Fruit fly (Drosophila melanogaster) whole organism, embryonic: Measurements from ENCODE around the gene Snx21.
A peak's percentile ranks its signal among the peaks of the same experiment; 100 is the strongest.

ENCODE experiments used
- Ada2b ChIP-seq: fragments of 200-800 bp; sonication (Bioruptor generic); IDR thresholded peaks from 2 replicates; pipeline ENCODE4 v1.3.6; 2022; ENCODE audit warnings: missing biosample characterization, missing genetic modification characterization
- CG10366 ChIP-seq: fragments of 200-800 bp; sonication (Bioruptor generic); IDR thresholded peaks from 2 replicates; pipeline ENCODE4 v1.3.6; 2022; ENCODE audit warnings: missing biosample characterization, missing genetic modification characterization
- CG10543 ChIP-seq: fragments of 200-800 bp; sonication (Bioruptor generic); optimal IDR thresholded peaks from 3 replicates; lab custom pipeline; 2017; ENCODE audit warnings: missing biosample characterization, mild to moderate bottlenecking, missing genetic modification characterization, moderate library complexity
- CG10959 ChIP-seq: fragments of 200-800 bp; sonication (Bioruptor generic); IDR thresholded peaks from 2 replicates; pipeline ENCODE4 v1.3.6; 2022; ENCODE audit warnings: missing biosample characterization, missing genetic modification characterization
- CG12071 ChIP-seq: fragments of 200-800 bp; sonication (Bioruptor generic); optimal IDR thresholded peaks from 3 replicates; lab custom pipeline; 2018; ENCODE audit warnings: missing biosample characterization, mild to moderate bottlenecking, missing genetic modification characterization
- CG1233 ChIP-seq: fragments of 200-800 bp; sonication (Bioruptor generic); optimal IDR thresholded peaks from 4 replicates; lab custom pipeline; 2018; ENCODE audit warnings: missing biosample characterization, mild to moderate bottlenecking, missing genetic modification characterization
- CG13123 ChIP-seq: fragments of 200-800 bp; sonication (Bioruptor generic); optimal IDR thresholded peaks from 2 replicates; lab custom pipeline; 2016; ENCODE audit warnings: missing biosample characterization, missing genetic modification characterization
- CG14050 ChIP-seq: fragments of 200-800 bp; sonication (Bioruptor generic); IDR thresholded peaks from 3 replicates; pipeline ENCODE4 v1.3.6; 2022; ENCODE audit warnings: missing biosample characterization, missing genetic modification characterization
- CG14710 ChIP-seq: fragments of 200-800 bp; sonication (Bioruptor generic); optimal IDR thresholded peaks from 3 replicates; lab custom pipeline; 2019; ENCODE audit warnings: missing biosample characterization, mild to moderate bottlenecking, missing genetic modification characterization, moderate library complexity
- CG15011 ChIP-seq: fragments of 200-800 bp; sonication (Bioruptor generic); optimal IDR thresholded peaks from 3 replicates; lab custom pipeline; 2018; ENCODE audit warnings: missing biosample characterization, mild to moderate bottlenecking, missing genetic modification characterization
- CG1602 ChIP-seq: fragments of 200-800 bp; sonication (Bioruptor generic); optimal IDR thresholded peaks from 3 replicates; lab custom pipeline; 2016; ENCODE audit warnings: missing biosample characterization, missing genetic modification characterization
- CG17186 ChIP-seq: fragments of 200-800 bp; sonication (Bioruptor generic); optimal IDR thresholded peaks from 3 replicates; lab custom pipeline; 2017; ENCODE audit warnings: missing biosample characterization, missing genetic modification reagents, missing genetic modification characterization
- CG18011 ChIP-seq: fragments of 200-800 bp; sonication (Bioruptor generic); optimal IDR thresholded peaks from 2 replicates; lab custom pipeline; 2017; ENCODE audit warnings: missing biosample characterization, missing genetic modification characterization, mild to moderate bottlenecking, moderate library complexity, missing genotype
- CG2129 ChIP-seq: fragments of 200-800 bp; sonication (Bioruptor generic); IDR thresholded peaks from 2 replicates; pipeline ENCODE4 v1.3.6; 2022; ENCODE audit warnings: missing biosample characterization, missing genetic modification characterization; ENCODE audit not compliant: partially characterized antibody
- CG2712 ChIP-seq: fragments of 200-800 bp; optimal IDR thresholded peaks from 3 replicates; lab custom pipeline; 2019; ENCODE audit warnings: missing biosample characterization, mild to moderate bottlenecking, missing genetic modification characterization, moderate library complexity
- CG30431 ChIP-seq: fragments of 200-800 bp; sonication (Bioruptor generic); optimal IDR thresholded peaks from 2 replicates; lab custom pipeline; 2017; ENCODE audit warnings: missing biosample characterization, missing genetic modification characterization
- CG34376 ChIP-seq: fragments of 200-800 bp; sonication (Bioruptor generic); optimal IDR thresholded peaks from 2 replicates; lab custom pipeline; 2018; ENCODE audit warnings: missing biosample characterization, mild to moderate bottlenecking, missing genetic modification characterization
- CG9215 ChIP-seq: fragments of 200-800 bp; sonication (Bioruptor generic); IDR thresholded peaks from 2 replicates; pipeline ENCODE4 v1.3.6; 2022; ENCODE audit warnings: missing biosample characterization, missing genetic modification characterization
- CG9609 ChIP-seq: fragments of 200-800 bp; sonication (Bioruptor generic); optimal IDR thresholded peaks from 3 replicates; lab custom pipeline; 2016; ENCODE audit warnings: missing biosample characterization, missing genetic modification characterization
- CG9727 ChIP-seq: fragments of 200-800 bp; sonication (Bioruptor generic); optimal IDR thresholded peaks from 3 replicates; lab custom pipeline; 2017; ENCODE audit warnings: missing biosample characterization, mild to moderate bottlenecking, missing genetic modification characterization
- Chrac-16 ChIP-seq: fragments of 200-800 bp; sonication (Bioruptor generic); optimal IDR thresholded peaks from 3 replicates; lab custom pipeline; 2016; ENCODE audit warnings: missing biosample characterization, missing genetic modification characterization
- D19A ChIP-seq: fragments of 200-800 bp; optimal IDR thresholded peaks from 3 replicates; lab custom pipeline; 2019; ENCODE audit warnings: missing biosample characterization, mild to moderate bottlenecking, missing genetic modification characterization, moderate library complexity
- Dek ChIP-seq: fragments of 200-800 bp; sonication (Bioruptor generic); optimal IDR thresholded peaks from 3 replicates; lab custom pipeline; 2019; ENCODE audit warnings: missing biosample characterization, mild to moderate bottlenecking, missing genetic modification characterization, moderate library complexity
- Dfd ChIP-seq, 2 experiments: fragments of >200 bp; optimal IDR thresholded peaks; 2 replicates each; lab custom pipeline; 2017; ENCODE audit warnings: missing biosample characterization in 2 of 2, missing genetic modification characterization in 2 of 2
- Dp ChIP-seq: fragments of 200-800 bp; sonication (Bioruptor generic); optimal IDR thresholded peaks from 2 replicates; lab custom pipeline; 2018; ENCODE audit warnings: missing biosample characterization, mild to moderate bottlenecking, missing genetic modification characterization, moderate library complexity
- GATAe ChIP-seq: fragments of 200-800 bp; sonication (Bioruptor generic); conservative IDR thresholded peaks from 2 replicates; pipeline ENCODE4 v1.3.6; 2022; ENCODE audit warnings: missing biosample characterization, missing genetic modification characterization
- HLH54F ChIP-seq: fragments of 200-800 bp; sonication (Bioruptor generic); optimal IDR thresholded peaks from 3 replicates; lab custom pipeline; 2016; ENCODE audit warnings: missing biosample characterization, missing genetic modification characterization
- HLHmδ ChIP-seq: fragments of 200-800 bp; sonication (Bioruptor generic); optimal IDR thresholded peaks from 2 replicates; lab custom pipeline; 2018; ENCODE audit warnings: missing biosample characterization, mild to moderate bottlenecking, missing genetic modification characterization, moderate library complexity
- Jarid2 ChIP-seq: fragments of 200-800 bp; sonication (Bioruptor generic); optimal IDR thresholded peaks from 3 replicates; lab custom pipeline; 2017; ENCODE audit warnings: mild to moderate bottlenecking, missing biosample characterization, missing genetic modification reagents, missing genetic modification characterization
- MTF-1 ChIP-seq: fragments of 200-800 bp; sonication (Bioruptor generic); optimal IDR thresholded peaks from 2 replicates; lab custom pipeline; 2018; ENCODE audit warnings: missing biosample characterization, mild to moderate bottlenecking, missing genetic modification characterization, borderline replicate concordance
- Med ChIP-seq: fragments of 200-800 bp; sonication (Bioruptor generic); peaks from one replicate; lab custom pipeline; 2016; ENCODE audit warnings: missing biosample characterization, missing genetic modification characterization, mild to moderate bottlenecking, inconsistent platforms, moderate library complexity
- Opbp ChIP-seq: fragments of 200-800 bp; sonication (Bioruptor generic); IDR thresholded peaks from 3 replicates; pipeline ENCODE4 v1.3.6; 2022; ENCODE audit warnings: missing biosample characterization, missing genetic modification characterization; ENCODE audit not compliant: partially characterized antibody
- Rfx ChIP-seq: fragments of 200-800 bp; sonication (Bioruptor generic); IDR thresholded peaks from 2 replicates; pipeline ENCODE4 v1.3.6; 2022; ENCODE audit warnings: missing biosample characterization, missing genetic modification characterization
- Scr ChIP-seq: fragments of 200-800 bp; sonication (Bioruptor generic); IDR thresholded peaks from 2 replicates; pipeline ENCODE4 v1.3.6; 2022; ENCODE audit warnings: missing biosample characterization, missing genetic modification characterization; ENCODE audit not compliant: partially characterized antibody
- btn ChIP-seq: fragments of 200-800 bp; sonication (Bioruptor generic); optimal IDR thresholded peaks from 2 replicates; lab custom pipeline; 2016; ENCODE audit warnings: missing biosample characterization, missing genetic modification characterization
- exex ChIP-seq: fragments of 200-800 bp; sonication (Bioruptor generic); optimal IDR thresholded peaks from 4 replicates; lab custom pipeline; 2018; ENCODE audit warnings: missing biosample characterization, mild to moderate bottlenecking, missing genetic modification characterization, moderate library complexity
- fd3F ChIP-seq: fragments of 200-800 bp; sonication (Bioruptor generic); optimal IDR thresholded peaks from 2 replicates; lab custom pipeline; 2018; ENCODE audit warnings: missing biosample characterization, mild to moderate bottlenecking, missing genetic modification characterization, moderate library complexity
- gcm ChIP-seq: fragments of 200-800 bp; sonication (Bioruptor generic); optimal IDR thresholded peaks from 2 replicates; lab custom pipeline; 2019; ENCODE audit warnings: missing biosample characterization, mild to moderate bottlenecking, missing genetic modification characterization, moderate library complexity
- hb ChIP-seq: fragments of 200-800 bp; sonication (Bioruptor generic); IDR thresholded peaks from 3 replicates; pipeline ENCODE4 v1.3.6; 2022; ENCODE audit warnings: missing biosample characterization, missing genetic modification characterization; ENCODE audit not compliant: partially characterized antibody
- jigr1 ChIP-seq: fragments of 200-800 bp; sonication (Bioruptor generic); IDR thresholded peaks from 3 replicates; pipeline ENCODE4 v1.3.6; 2022; ENCODE audit warnings: missing biosample characterization, missing genetic modification characterization
- odd ChIP-seq: fragments of 200-800 bp; sonication (Bioruptor generic); optimal IDR thresholded peaks from 2 replicates; lab custom pipeline; 2017; ENCODE audit warnings: missing biosample characterization, mild to moderate bottlenecking, missing genetic modification characterization
- org-1 ChIP-seq: fragments of 200-800 bp; sonication (Bioruptor generic); optimal IDR thresholded peaks from 2 replicates; lab custom pipeline; 2017; ENCODE audit warnings: missing biosample characterization, missing genetic modification characterization
- pnt ChIP-seq: fragments of 200-800 bp; sonication (Bioruptor generic); optimal IDR thresholded peaks from 3 replicates; lab custom pipeline; 2016; ENCODE audit warnings: missing biosample characterization, missing genetic modification characterization
- scrt ChIP-seq: fragments of 200-800 bp; sonication (Bioruptor generic); optimal IDR thresholded peaks from 2 replicates; lab custom pipeline; 2018; ENCODE audit warnings: missing biosample characterization, mild to moderate bottlenecking, missing genetic modification characterization, moderate library complexity
- sna ChIP-seq: fragments of 200-800 bp; sonication (Bioruptor generic); IDR thresholded peaks from 2 replicates; pipeline ENCODE4 v1.3.6; 2022; ENCODE audit warnings: missing biosample characterization, missing genetic modification characterization; ENCODE audit not compliant: partially characterized antibody
- tap ChIP-seq: fragments of 200-800 bp; optimal IDR thresholded peaks from 3 replicates; lab custom pipeline; 2019; ENCODE audit warnings: missing biosample characterization, mild to moderate bottlenecking, missing genetic modification characterization, moderate library complexity
- yki ChIP-seq: fragments of >200 bp; optimal IDR thresholded peaks from 3 replicates; lab custom pipeline; 2018
- zen ChIP-seq: fragments of 200-800 bp; sonication (Bioruptor generic); optimal IDR thresholded peaks from 3 replicates; lab custom pipeline; 2018; ENCODE audit warnings: missing biosample characterization, mild to moderate bottlenecking, missing genetic modification characterization, moderate library complexity

Gene Snx21

dm6 chr2L:2754437-2755322 is 10.8 kb downstream of the Snx21 start (continued):
- TF ChIP-seq GATAe (GFP tag; lab: Robert Waterston, UW): no peak
- TF ChIP-seq hb (GFP tag; lab: Robert Waterston, UW): no peak
- peak; percentile 10 for TF ChIP-seq CG1602
- TF ChIP-seq CG10366 (GFP tag; lab: Robert Waterston, UW): no peak
- peak; percentile 76 for TF ChIP-seq CG14710
- peak; percentile 76 for TF ChIP-seq scrt
- peak; percentile 94 for TF ChIP-seq Med (GFP tag; lab: Kevin White, UChicago)
- TF ChIP-seq jigr1: no peak
- TF ChIP-seq org-1: peak; percentile 85
- TF ChIP-seq tap (tag; lab: Kevin White, UChicago): peak; percentile 87
- TF ChIP-seq CG12071 (GFP tag; lab: Kevin White, UChicago): peak; percentile 85
- peak in 1 of 2 experiments; percentile 14 for TF ChIP-seq Dfd (GFP tag; optimal IDR thresholded peaks at IDR 0.05; lab: Kevin White, UChicago)
- peak; percentile 37 for TF ChIP-seq CG30431
- TF ChIP-seq Dek (tag; lab: Kevin White, UChicago): peak; percentile 86
- TF ChIP-seq Dp: no peak
- TF ChIP-seq HLHmδ (GFP tag; lab: Kevin White, UChicago): peak; percentile 82
- TF ChIP-seq CG13123 (GFP tag; lab: Kevin White, UChicago): peak; percentile 68
- TF ChIP-seq Chrac-16 (GFP tag; lab: Kevin White, UChicago): peak; percentile 10
- TF ChIP-seq yki: peak; percentile 90
- TF ChIP-seq CG14050 (GFP tag; lab: Robert Waterston, UW): no peak
- TF ChIP-seq btn (GFP tag; lab: Kevin White, UChicago): peak; percentile 35
- TF ChIP-seq CG9727 (GFP tag; lab: Kevin White, UChicago): peak; percentile 85
- TF ChIP-seq pnt: peak; percentile 56
- peak; percentile 56 for TF ChIP-seq Jarid2 (GFP tag; lab: Kevin White, UChicago)
- peak; percentile 69 for TF ChIP-seq fd3F (GFP tag; lab: Kevin White, UChicago)
- TF ChIP-seq gcm: peak; percentile 75
- peak; percentile 46 for TF ChIP-seq CG18011 (GFP tag; lab: Kevin White, UChicago)
- TF ChIP-seq CG2129: no peak
- TF ChIP-seq CG1233 (GFP tag; lab: Kevin White, UChicago): peak; percentile 83
- no peak for TF ChIP-seq CG9215 (GFP tag; lab: Robert Waterston, UW)
- peak; percentile 70 for TF ChIP-seq D19A (tag; lab: Kevin White, UChicago)
- no peak for TF ChIP-seq sna
- no peak for TF ChIP-seq Rfx (GFP tag; lab: Robert Waterston, UW)
- TF ChIP-seq odd: peak; percentile 81
- TF ChIP-seq CG10959 (GFP tag; lab: Robert Waterston, UW): no peak
- no peak for TF ChIP-seq Ada2b
- TF ChIP-seq CG9609 (GFP tag; lab: Kevin White, UChicago): peak; percentile 70
- TF ChIP-seq CG10543 (GFP tag; lab: Kevin White, UChicago): peak; percentile 80
- TF ChIP-seq CG17186: peak; percentile 36
- no peak for TF ChIP-seq Opbp (GFP tag; lab: Robert Waterston, UW)
- peak; percentile 34 for TF ChIP-seq zen (tag; lab: Kevin White, UChicago)
- peak; percentile 85 for TF ChIP-seq CG2712
- TF ChIP-seq CG34376 (GFP tag; lab: Kevin White, UChicago): peak; percentile 78
- peak; percentile 76 for TF ChIP-seq HLH54F (GFP tag; lab: Kevin White, UChicago)
- peak; percentile 82 for TF ChIP-seq MTF-1 (GFP tag; lab: Kevin White, UChicago)
- TF ChIP-seq Scr (GFP tag; lab: Robert Waterston, UW): no peak
- peak; percentile 34 for TF ChIP-seq exex
- TF ChIP-seq CG15011 (GFP tag; lab: Kevin White, UChicago): peak; percentile 83
